Worm (Caenorhabditis elegans) whole organism, L1 larva: ENCODE data around the gene zip-6.
A peak's percentile ranks its signal among the peaks of the same experiment; 100 is the strongest.

ENCODE experiments used
- C04F5.9 ChIP-seq: sonication (generic microtip); optimal IDR thresholded peaks from 2 replicates; lab custom pipeline; 2016; ENCODE audit warnings: missing genetic modification characterization, missing compliant biosample characterization
- aly-2 ChIP-seq: fragments of 150-350 bp; optimal IDR thresholded peaks from 2 replicates; lab custom pipeline; 2014; ENCODE audit warnings: missing biosample characterization, missing genetic modification characterization
- ama-1 ChIP-seq: fragments of 150-350 bp; optimal IDR thresholded peaks from 2 replicates; lab custom pipeline; 2014
- blmp-1 ChIP-seq: fragments of 150-350 bp; optimal IDR thresholded peaks from 2 replicates; lab custom pipeline; 2014; ENCODE audit warnings: missing biosample characterization, missing genetic modification characterization
- ceh-8 ChIP-seq: fragments of 200-800 bp; sonication (Bioruptor generic); optimal IDR thresholded peaks from 2 replicates; lab custom pipeline; 2018; ENCODE audit warnings: mild to moderate bottlenecking, missing genetic modification characterization, moderate library complexity, missing compliant biosample characterization
- ceh-82 ChIP-seq, 3 experiments: fragments of 150-350 bp in 1 of 3; sonication (generic microtip) in 2 of 3; optimal IDR thresholded peaks; 2 replicates each; lab custom pipeline; 2014 to 2017; ENCODE audit warnings: missing biosample characterization in 3 of 3, missing genetic modification characterization in 3 of 3
- ceh-88 ChIP-seq: fragments of 200-800 bp; sonication (Bioruptor generic); IDR thresholded peaks from 2 replicates; pipeline ENCODE4 v1.3.6; 2022; ENCODE audit warnings: missing genetic modification characterization, missing compliant biosample characterization
- dpl-1 ChIP-seq, 3 experiments: fragments of 150-350 bp in 2 of 3; sonication (generic microtip) in 1 of 3; optimal IDR thresholded peaks; 2 replicates each; lab custom pipeline; 2014 to 2017; ENCODE audit warnings: missing biosample characterization in 3 of 3, missing genetic modification characterization in 3 of 3, missing genetic modification reagents in 3 of 3
- efl-1 ChIP-seq, 4 experiments: fragments of 150-350 bp; optimal IDR thresholded peaks in 3 of 4; peaks in 1 of 4; 1 replicate in 1 of 4; 2 replicates in 3 of 4; lab custom pipeline; 2014; ENCODE audit warnings: missing biosample characterization in 2 of 4, missing genetic modification characterization in 2 of 4, missing genetic modification reagents in 2 of 4
- egl-13 ChIP-seq: sonication (generic microtip); optimal IDR thresholded peaks from 2 replicates; lab custom pipeline; 2016; ENCODE audit warnings: missing genotype, missing genetic modification reagents, missing genetic modification characterization, missing compliant biosample characterization
- elt-2 ChIP-seq: sonication (generic microtip); optimal IDR thresholded peaks from 2 replicates; lab custom pipeline; 2016; ENCODE audit warnings: missing genetic modification characterization, mild to moderate bottlenecking, inconsistent platforms, missing compliant biosample characterization, missing genetic modification reagents
- elt-3 ChIP-seq, 6 experiments: fragments of 150-350 bp in 1 of 6; sonication (generic microtip); optimal IDR thresholded peaks; 2 replicates each; lab custom pipeline; 2017 to 2018; ENCODE audit warnings: missing biosample characterization in 6 of 6, missing genetic modification characterization in 6 of 6, inconsistent platforms in 1 of 6
- grh-1 ChIP-seq: fragments of 200-800 bp; sonication (Bioruptor generic); IDR thresholded peaks from 2 replicates; pipeline ENCODE4 v1.3.6; 2022; ENCODE audit warnings: missing genetic modification reagents, missing genetic modification characterization, missing compliant biosample characterization
- irx-1 ChIP-seq: sonication (generic microtip); optimal IDR thresholded peaks from 2 replicates; lab custom pipeline; 2016; ENCODE audit warnings: missing genetic modification characterization, missing compliant biosample characterization
- jun-1 ChIP-seq: fragments of 150-350 bp; optimal IDR thresholded peaks from 2 replicates; lab custom pipeline; 2014; ENCODE audit warnings: missing biosample characterization, missing genetic modification reagents, missing genetic modification characterization
- lin-14 ChIP-seq: fragments of 200-800 bp; sonication (Bioruptor generic); optimal IDR thresholded peaks from 2 replicates; lab custom pipeline; 2018; ENCODE audit warnings: mild to moderate bottlenecking, missing genetic modification characterization, moderate library complexity, missing compliant biosample characterization
- lin-15B ChIP-seq: fragments of 150-350 bp; sonication (generic microtip); optimal IDR thresholded peaks from 3 replicates; lab custom pipeline; 2014; ENCODE audit warnings: missing biosample characterization, missing genetic modification characterization
- lin-35 ChIP-seq, 2 experiments: fragments of 150-350 bp; optimal IDR thresholded peaks; 2 replicates each; lab custom pipeline; 2014; ENCODE audit warnings: missing biosample characterization in 2 of 2, missing genetic modification characterization in 2 of 2, missing genetic modification reagents in 2 of 2
- lsy-2 ChIP-seq, 2 experiments: fragments of 150-350 bp; optimal IDR thresholded peaks; 2 replicates each; lab custom pipeline; 2014; ENCODE audit warnings: missing biosample characterization in 2 of 2, missing genetic modification characterization in 2 of 2
- mab-9 ChIP-seq: fragments of 200-800 bp; sonication (Bioruptor generic); IDR thresholded peaks from 2 replicates; pipeline ENCODE4 v1.3.6; 2022; ENCODE audit warnings: missing genetic modification reagents, missing genetic modification characterization, missing compliant biosample characterization
- mef-2 ChIP-seq: fragments of 150-350 bp; optimal IDR thresholded peaks from 2 replicates; lab custom pipeline; 2014; ENCODE audit warnings: missing biosample characterization, missing genetic modification characterization
- mep-1 ChIP-seq: fragments of 150-350 bp; optimal IDR thresholded peaks from 2 replicates; lab custom pipeline; 2014; ENCODE audit warnings: missing biosample characterization, missing genetic modification characterization
- nhr-11 ChIP-seq: fragments of 150-350 bp; optimal IDR thresholded peaks from 2 replicates; lab custom pipeline; 2014; ENCODE audit warnings: missing biosample characterization, missing genetic modification characterization
- nhr-19 ChIP-seq: fragments of 200-800 bp; sonication (Bioruptor generic); conservative IDR thresholded peaks from 2 replicates; pipeline ENCODE4 v1.3.6; 2022; ENCODE audit warnings: missing genetic modification characterization, missing compliant biosample characterization
- nhr-237 ChIP-seq: fragments of 150-350 bp; optimal IDR thresholded peaks from 2 replicates; lab custom pipeline; 2014; ENCODE audit warnings: missing biosample characterization, missing genetic modification characterization
- nhr-47 ChIP-seq: sonication (generic microtip); optimal IDR thresholded peaks from 2 replicates; lab custom pipeline; 2016; ENCODE audit warnings: mild to moderate bottlenecking, missing genetic modification characterization, moderate library complexity, missing compliant biosample characterization
- nhr-76 ChIP-seq: sonication (generic microtip); optimal IDR thresholded peaks from 2 replicates; lab custom pipeline; 2017; ENCODE audit warnings: missing biosample characterization, missing genetic modification characterization
- pax-3 ChIP-seq: fragments of 200-800 bp; sonication (Bioruptor generic); optimal IDR thresholded peaks from 2 replicates; lab custom pipeline; 2018; ENCODE audit warnings: mild to moderate bottlenecking, missing genetic modification characterization, moderate library complexity, missing compliant biosample characterization
- skn-1 ChIP-seq: fragments of 150-350 bp; optimal IDR thresholded peaks from 2 replicates; lab custom pipeline; 2014; ENCODE audit warnings: missing biosample characterization, missing genetic modification characterization
- snpc-4 ChIP-seq: fragments of 150-350 bp; optimal IDR thresholded peaks from 2 replicates; lab custom pipeline; 2014; ENCODE audit warnings: missing biosample characterization, missing genetic modification characterization
- sox-4 ChIP-seq: sonication (generic microtip); optimal IDR thresholded peaks from 2 replicates; lab custom pipeline; 2016; ENCODE audit warnings: missing genetic modification characterization, missing compliant biosample characterization
- sptf-1 ChIP-seq: fragments of 150-350 bp; optimal IDR thresholded peaks from 2 replicates; lab custom pipeline; 2014; ENCODE audit warnings: missing biosample characterization, missing genetic modification characterization
- sup-37 ChIP-seq: fragments of 200-800 bp; sonication (Bioruptor generic); optimal IDR thresholded peaks from 2 replicates; lab custom pipeline; 2018; ENCODE audit warnings: mild to moderate bottlenecking, missing genetic modification characterization, missing compliant biosample characterization
- swsn-7 ChIP-seq: sonication (generic microtip); optimal IDR thresholded peaks from 2 replicates; lab custom pipeline; 2016; ENCODE audit warnings: missing genetic modification characterization, missing compliant biosample characterization
- tbx-2 ChIP-seq: sonication (generic microtip); optimal IDR thresholded peaks from 2 replicates; lab custom pipeline; 2016; ENCODE audit warnings: missing genetic modification characterization, missing compliant biosample characterization
- unc-86 ChIP-seq: sonication (generic microtip); optimal IDR thresholded peaks from 2 replicates; lab custom pipeline; 2016; ENCODE audit warnings: missing genetic modification characterization, missing compliant biosample characterization
- unc-98 ChIP-seq: fragments of 200-800 bp; sonication (Bioruptor generic); IDR thresholded peaks from 2 replicates; pipeline ENCODE4 v1.3.6; 2022; ENCODE audit warnings: missing genetic modification characterization, missing compliant biosample characterization
- xbp-1 ChIP-seq: sonication (generic microtip); optimal IDR thresholded peaks from 2 replicates; lab custom pipeline; 2016; ENCODE audit warnings: missing genetic modification characterization, missing compliant biosample characterization
- zag-1 ChIP-seq: fragments of 150-350 bp; optimal IDR thresholded peaks from 2 replicates; lab custom pipeline; 2014; ENCODE audit warnings: missing biosample characterization, missing genetic modification characterization
- zip-4 ChIP-seq: fragments of 200-800 bp; sonication (Bioruptor generic); optimal IDR thresholded peaks from 2 replicates; lab custom pipeline; 2018; ENCODE audit warnings: mild to moderate bottlenecking, missing genetic modification characterization, moderate library complexity, missing compliant biosample characterization
- ztf-11 ChIP-seq, 2 experiments: sonication (generic microtip); optimal IDR thresholded peaks; 2 replicates each; lab custom pipeline; 2016 to 2017; ENCODE audit warnings: missing genetic modification characterization in 2 of 2, missing biosample characterization in 1 of 2, missing compliant biosample characterization in 1 of 2
- ztf-4 ChIP-seq: fragments of 150-350 bp; optimal IDR thresholded peaks from 2 replicates; lab custom pipeline; 2014; ENCODE audit warnings: missing biosample characterization, missing genetic modification characterization

The zip-6 gene

DNA sequence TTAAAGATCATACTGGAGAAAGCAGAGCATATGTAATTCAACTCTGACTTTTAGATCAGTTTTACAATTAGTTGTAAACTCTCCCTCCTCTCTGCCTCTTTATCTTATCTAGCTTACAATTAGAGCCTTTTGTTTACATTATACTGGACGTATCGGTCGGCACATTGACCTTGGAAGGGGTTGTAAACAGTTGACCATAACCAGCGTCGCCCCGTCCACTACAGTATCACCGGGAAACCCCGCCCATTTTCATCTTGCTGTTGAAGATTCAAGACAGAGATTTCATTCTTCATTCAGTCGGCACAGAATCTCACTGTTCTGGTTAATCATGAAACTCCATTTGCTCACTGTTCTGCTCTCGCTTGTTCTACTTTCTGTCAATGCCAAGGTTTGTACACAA lies 31.2 kb downstream of the zip-6 start, which contains the start of gene sdz-27:
TSS of gene sdz-27 (plus strand) at position 301 of the 400 bp plus-strand sequence.
- TF ChIP-seq sptf-1 (tag; lab: Kevin White, UChicago) (no peak), nhr-76 (tag; lab: Kevin White, UChicago) (no peak), zip-4 (GFP tag; lab: Kevin White, UChicago) (no peak), ceh-82 (tag; optimal IDR thresholded peaks at IDR 0.05; lab: Kevin White, UChicago) (no peak), grh-1 (no peak), irx-1 (tag; lab: Kevin White, UChicago) (no peak), xbp-1 (tag; lab: Kevin White, UChicago) (no peak)

DNA sequence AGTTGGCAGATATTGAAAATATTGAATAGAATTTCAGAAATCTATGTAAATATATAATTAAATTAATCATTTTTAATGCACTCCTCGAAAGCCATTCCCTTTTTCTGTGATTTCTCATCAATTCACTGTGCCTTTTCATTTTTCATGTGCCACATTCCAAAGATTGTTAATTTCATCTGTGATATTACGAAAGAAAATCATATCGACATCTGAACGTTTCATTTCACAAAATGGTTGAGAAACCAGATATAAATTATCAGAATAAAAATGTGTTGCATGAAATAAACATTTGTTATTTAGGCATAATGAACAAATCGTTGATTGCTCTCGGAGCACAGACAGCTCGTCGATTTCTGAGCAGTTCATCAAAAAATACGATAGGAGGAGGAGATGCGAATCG lies 33.9 kb downstream of the zip-6 start, which contains the start of gene nuaf-3:
TSS of gene nuaf-3 (plus strand) at position 301 of the 400 bp plus-strand sequence.
- TF ChIP-seq zag-1 (no peak), nhr-76 (tag; lab: Kevin White, UChicago) (no peak), ceh-88 (no peak), mab-9 (GFP tag; lab: Robert Waterston, UW) (no peak)
- TF ChIP-seq, all 84 proteins: peak for 0

DNA sequence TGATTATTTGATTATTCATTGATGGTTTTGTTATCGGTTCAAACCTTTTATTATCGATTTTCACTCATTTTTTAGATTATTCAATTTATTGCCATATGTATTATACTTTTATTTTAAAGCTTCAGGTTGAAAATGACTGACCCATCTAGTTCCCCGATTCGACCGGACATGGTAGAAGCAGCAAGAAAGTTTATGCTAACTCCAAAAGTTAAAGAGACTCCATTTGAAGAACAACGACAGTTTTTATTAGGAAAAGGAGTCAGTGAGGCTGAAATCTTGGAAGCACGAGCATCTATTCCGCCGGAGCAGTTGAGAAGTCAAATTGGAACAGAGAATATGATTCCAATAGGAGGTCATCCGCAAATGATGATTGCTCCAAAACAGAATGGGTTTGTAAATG lies 34.9 kb downstream of the zip-6 start, which contains the start of gene prx-14:
TSS of gene prx-14 (plus strand) at position 120 of the 400 bp plus-strand sequence.
- TF ChIP-seq elt-2 (tag; lab: Kevin White, UChicago) = peak; percentile 49
- no peak for TF ChIP-seq mef-2 (tag; lab: Kevin White, UChicago)
- TF ChIP-seq efl-1 (optimal IDR thresholded peaks at IDR 0.05; lab: Kevin White, UChicago) = no peak
- peak in 1 of 2 experiments; percentile 14 for TF ChIP-seq efl-1 (GFP tag; optimal IDR thresholded peaks at IDR 0.05 in 1 of 2; lab: Kevin White, UChicago)
- no peak for TF ChIP-seq nhr-237

DNA sequence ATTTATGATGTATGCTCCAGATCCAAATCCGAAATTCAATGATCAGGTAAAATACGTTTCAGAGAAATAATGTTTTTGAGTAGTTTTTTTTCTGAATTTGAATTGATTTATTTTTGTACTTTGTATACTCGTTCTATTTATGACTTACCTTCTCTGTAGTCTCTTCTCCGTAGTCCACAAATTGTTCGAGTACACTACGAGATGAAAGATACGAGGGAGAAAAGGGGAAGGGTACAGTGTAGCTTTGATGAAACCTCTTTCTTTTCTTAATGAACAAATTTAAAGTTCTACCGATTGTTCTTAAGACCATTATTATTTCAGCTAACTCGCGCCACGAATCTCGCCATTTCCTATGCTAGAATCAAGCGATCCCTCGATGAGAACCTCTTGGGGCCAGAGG lies 37.9 kb downstream of the zip-6 start:
- peak; percentile 4 for TF ChIP-seq mep-1 (tag; lab: Kevin White, UChicago)
- TF ChIP-seq unc-86 (tag; lab: Kevin White, UChicago) = no peak
- TF ChIP-seq, all 84 proteins: peak for 1

DNA sequence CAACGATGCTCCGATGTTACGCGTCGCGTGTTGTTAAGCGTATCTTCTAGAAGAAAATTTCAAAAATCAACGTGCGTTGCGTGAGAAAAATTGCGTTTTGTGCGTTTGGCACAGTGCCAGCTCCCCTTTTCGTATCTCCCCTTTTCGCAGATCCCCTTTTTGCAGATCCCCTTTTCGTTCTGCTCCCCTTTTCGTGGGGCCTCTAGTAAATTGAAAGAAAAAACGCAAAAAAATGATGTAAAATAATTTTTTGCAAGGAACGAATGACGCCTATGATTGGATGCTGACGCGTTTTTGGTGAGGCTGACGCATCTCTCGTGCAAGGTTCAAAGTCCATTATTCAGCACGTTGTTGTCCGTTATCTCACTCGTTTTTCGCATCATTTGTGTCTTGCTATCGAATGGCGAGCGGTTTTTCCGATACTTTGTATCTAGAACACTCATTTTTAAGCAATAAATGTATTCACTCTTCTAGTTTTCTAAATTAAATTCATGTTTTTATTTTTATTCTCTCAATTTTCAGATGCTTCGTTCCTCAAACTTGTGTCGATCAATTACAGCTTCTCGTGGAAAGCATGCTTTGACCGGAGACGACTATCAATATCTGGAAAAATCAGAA lies 38.7 kb downstream of the zip-6 start, which contains the start of gene cpt-2:
TSS of gene cpt-2 (plus strand) at position 523 of the 618 bp plus-strand sequence.
- peak; percentile 91 for TF ChIP-seq swsn-7 (tag; lab: Kevin White, UChicago)
- TF ChIP-seq nhr-47 (tag; lab: Kevin White, UChicago) = peak; percentile 96
- TF ChIP-seq pax-3 = peak; percentile 72
- TF ChIP-seq dpl-1 (GFP tag; optimal IDR thresholded peaks at IDR 0.05; lab: Kevin White, UChicago) = peak; percentile 67 to 82 (median 81)
- peak; percentile 64 for TF ChIP-seq ztf-4
- TF ChIP-seq skn-1 (tag; lab: Kevin White, UChicago) = peak; percentile 76
- TF ChIP-seq lsy-2 (tag; optimal IDR thresholded peaks at IDR 0.05; lab: Kevin White, UChicago) = peak; percentile 90 to 93
- TF ChIP-seq elt-3 (tag; optimal IDR thresholded peaks at IDR 0.05; lab: Kevin White, UChicago) = peak in 3 of 6 experiments; percentile 7 to 82 (median 79)
- peak; percentile 85 for TF ChIP-seq unc-86 (tag; lab: Kevin White, UChicago)
- peak; percentile 81 to 86 for TF ChIP-seq efl-1 (optimal IDR thresholded peaks at IDR 0.05; lab: Kevin White, UChicago)
- peak; percentile 80 to 98 for TF ChIP-seq efl-1 (GFP tag; optimal IDR thresholded peaks at IDR 0.05 in 1 of 2; lab: Kevin White, UChicago)
- TF ChIP-seq mef-2 (tag; lab: Kevin White, UChicago) = peak; percentile 20
- TF ChIP-seq irx-1 (tag; lab: Kevin White, UChicago) = peak; percentile 87
- peak; percentile 85 for TF ChIP-seq jun-1 (tag; lab: Kevin White, UChicago)
- TF ChIP-seq sup-37 = peak; percentile 46
- peak; percentile 49 for TF ChIP-seq zip-4 (GFP tag; lab: Kevin White, UChicago)
- peak; percentile 54 for TF ChIP-seq aly-2 (tag; lab: Kevin White, UChicago)
- peak in 1 of 2 experiments; percentile 69 for TF ChIP-seq ztf-11 (tag; optimal IDR thresholded peaks at IDR 0.05; lab: Kevin White, UChicago)
- TF ChIP-seq tbx-2 (tag; lab: Kevin White, UChicago) = peak; percentile 91
- peak; percentile 83 to 90 for TF ChIP-seq lin-35 (GFP tag; optimal IDR thresholded peaks at IDR 0.05; lab: Kevin White, UChicago)
- peak; percentile 76 for TF ChIP-seq unc-98 (GFP tag; lab: Robert Waterston, UW)
- peak; percentile 89 for TF ChIP-seq grh-1
- peak; percentile 95 for TF ChIP-seq nhr-19 (GFP tag; lab: Robert Waterston, UW)
- peak; percentile 83 for TF ChIP-seq nhr-11 (tag; lab: Kevin White, UChicago)
- peak; percentile 56 for TF ChIP-seq blmp-1 (tag; lab: Kevin White, UChicago)
- peak; percentile 37 for TF ChIP-seq ama-1 (lab: Kevin White, UChicago)
- TF ChIP-seq lin-15B (tag; lab: Kevin White, UChicago) = peak; percentile 81
- peak; percentile 91 for TF ChIP-seq ceh-8 (GFP tag; lab: Kevin White, UChicago)
- peak; percentile 85 for TF ChIP-seq lin-14
- peak; percentile 77 for TF ChIP-seq egl-13 (tag; lab: Kevin White, UChicago)
- peak; percentile 79 for TF ChIP-seq snpc-4 (tag; lab: Kevin White, UChicago)
- peak; percentile 58 for TF ChIP-seq C04F5.9 (tag; lab: Kevin White, UChicago)
- TF ChIP-seq sox-4 (tag; lab: Kevin White, UChicago) = peak; percentile 75
